Fruit fly (Drosophila melanogaster): ENCODE data around the gene Cpr67Fa2.

Cpr67Fa2 gene

dm6 chr3L:10889692-10890089 is 1.8 kb upstream of the Cpr67Fa2 start, which contains the start of gene Cpr67Fa1:
TSS of gene Cpr67Fa1 (plus strand) at chr3L:10889990.
- TF ChIP-seq CG3032 (tag; optimal IDR thresholded peaks at IDR 0.05), result no peak
- TF ChIP-seq topi (GFP tag; optimal IDR thresholded peaks at IDR 0.05), result no peak
- TF ChIP-seq CG8119 (GFP tag; IDR thresholded peaks at IDR 0.05), result no peak
- TF ChIP-seq Hr4 (GFP tag; optimal IDR thresholded peaks at IDR 0.05), result no peak
- no peak for TF ChIP-seq CG31627 (GFP tag; optimal IDR thresholded peaks at IDR 0.05)
- TF ChIP-seq fd59A (GFP tag; optimal IDR thresholded peaks at IDR 0.05), result no peak
- no peak for TF ChIP-seq esn (GFP tag; optimal IDR thresholded peaks at IDR 0.05)
- TF ChIP-seq CG10631 (GFP tag; optimal IDR thresholded peaks at IDR 0.05), result no peak
- no peak for TF ChIP-seq Sox15 (GFP tag; optimal IDR thresholded peaks at IDR 0.05)
- TF ChIP-seq CG4318 (GFP tag; optimal IDR thresholded peaks at IDR 0.05), result no peak
- no peak for TF ChIP-seq Sox14 (GFP tag; optimal IDR thresholded peaks at IDR 0.05)
- no peak for TF ChIP-seq CG1621 (tag; optimal IDR thresholded peaks at IDR 0.05)
- no peak for TF ChIP-seq Blimp-1 (GFP tag; optimal IDR thresholded peaks at IDR 0.05)
- TF ChIP-seq CG34406 (GFP tag; optimal IDR thresholded peaks at IDR 0.05), result no peak
- TF ChIP-seq OdsH (GFP tag; optimal IDR thresholded peaks at IDR 0.05), result no peak
- TF ChIP-seq fkh (GFP tag; optimal IDR thresholded peaks at IDR 0.05), result no peak
- TF ChIP-seq Met (GFP tag; optimal IDR thresholded peaks at IDR 0.05), result no peak
- TF ChIP-seq cyc (GFP tag; optimal IDR thresholded peaks at IDR 0.05), result no peak

dm6 chr3L:10893156-10893784 is 1.8 kb downstream of the Cpr67Fa2 start:
- TF ChIP-seq esn (GFP tag; optimal IDR thresholded peaks at IDR 0.05) (peak; percentile 4), CG3032 (tag; optimal IDR thresholded peaks at IDR 0.05) (no peak), Gug (GFP tag; IDR thresholded peaks at IDR 0.05) (no peak), achi (GFP tag; optimal IDR thresholded peaks at IDR 0.05) (no peak)

dm6 chr3L:10894159-10894558 is 2.6 kb downstream of the Cpr67Fa2 start, which contains the start of gene Cpr67Fb:
TSS of gene Cpr67Fb (plus strand) at chr3L:10894173.
- TF ChIP-seq Gug (GFP tag; IDR thresholded peaks at IDR 0.05), result no peak

- TF ChIP-seq dac (GFP tag; optimal IDR thresholded peaks at IDR 0.05) (no peak), svp (GFP tag) (peak; percentile 81), vri (GFP tag; optimal IDR thresholded peaks at IDR 0.05) (peak; percentile 70)
These were observed 5.4 kb downstream of the Cpr67Fa2 start for dm6 chr3L:10896923-10897322.

- no peak for TF ChIP-seq eg (GFP tag; IDR thresholded peaks at IDR 0.05)
- TF ChIP-seq Sox15 (GFP tag; optimal IDR thresholded peaks at IDR 0.05), result no peak
- no peak for TF ChIP-seq Ets21C (GFP tag; optimal IDR thresholded peaks at IDR 0.05)
- no peak for TF ChIP-seq CG4318 (GFP tag; optimal IDR thresholded peaks at IDR 0.05)
- TF ChIP-seq CG8119 (GFP tag; IDR thresholded peaks at IDR 0.05), result no peak
- no peak for TF ChIP-seq achi (GFP tag; optimal IDR thresholded peaks at IDR 0.05)
- TF ChIP-seq CG6854 (GFP tag; optimal IDR thresholded peaks at IDR 0.05), result no peak
- TF ChIP-seq CG3032 (tag; optimal IDR thresholded peaks at IDR 0.05), result no peak
- no peak for TF ChIP-seq Eip93F (GFP tag; optimal IDR thresholded peaks at IDR 0.05)
- TF ChIP-seq Eip75B (GFP tag; optimal IDR thresholded peaks at IDR 0.05), result no peak
- no peak for TF ChIP-seq CG6276 (GFP tag; optimal IDR thresholded peaks at IDR 0.05)
- TF ChIP-seq CG11762 (GFP tag; optimal IDR thresholded peaks at IDR 0.05; ENCODE audit: insufficient read depth), result no peak
- TF ChIP-seq ss (GFP tag; optimal IDR thresholded peaks at IDR 0.05), result peak in 1 of 2 experiments; percentile 39
- no peak for TF ChIP-seq CG8632 (GFP tag; optimal IDR thresholded peaks at IDR 0.05)
- TF ChIP-seq net (GFP tag; optimal IDR thresholded peaks at IDR 0.05), result peak; percentile 39
- TF ChIP-seq CG11294 (GFP tag; IDR thresholded peaks at IDR 0.05), result no peak
- peak; percentile 49 for TF ChIP-seq fkh (GFP tag; optimal IDR thresholded peaks at IDR 0.05)
- TF ChIP-seq Ets96B (tag; optimal IDR thresholded peaks at IDR 0.05), result no peak
- TF ChIP-seq CG7368 (GFP tag; optimal IDR thresholded peaks at IDR 0.05), result no peak
- no peak for TF ChIP-seq lz (GFP tag; optimal IDR thresholded peaks at IDR 0.05)
- no peak for TF ChIP-seq dac (GFP tag; optimal IDR thresholded peaks at IDR 0.05)
- no peak for TF ChIP-seq fd85E (GFP tag; optimal IDR thresholded peaks at IDR 0.05)
- TF ChIP-seq Sox14 (GFP tag; optimal IDR thresholded peaks at IDR 0.05), result peak; percentile 61
- peak; percentile 3 for TF ChIP-seq CG31627 (GFP tag; optimal IDR thresholded peaks at IDR 0.05)
- TF ChIP-seq OdsH (GFP tag; optimal IDR thresholded peaks at IDR 0.05), result peak; percentile 22
- TF ChIP-seq CG16779 (tag; optimal IDR thresholded peaks at IDR 0.05), result peak; percentile 19
- no peak for TF ChIP-seq salr (GFP tag; optimal IDR thresholded peaks at IDR 0.05)
- no peak for TF ChIP-seq spab (GFP tag; optimal IDR thresholded peaks at IDR 0.05)
These were observed 6.2 kb downstream of the Cpr67Fa2 start for dm6 chr3L:10897534-10898255.

All from whole organism, prepupa.